Fruit fly (Drosophila melanogaster) Kc167 (cell line): ENCODE results near the gene Capa.

ENCODE experiments used
- Myc ChIP-seq: fragments of >200 bp; optimal IDR thresholded peaks from 2 replicates; lab custom pipeline; 2017; ENCODE audit warnings: missing external identifiers
- Sin3A ChIP-seq: fragments of >200 bp; optimal IDR thresholded peaks from 2 replicates; lab custom pipeline; 2018; ENCODE audit warnings: missing external identifiers
- h ChIP-seq: fragments of >200 bp; optimal IDR thresholded peaks from 3 replicates; lab custom pipeline; 2018; ENCODE audit warnings: missing external identifiers
- insv ChIP-seq: fragments of >200 bp; optimal IDR thresholded peaks from 3 replicates; lab custom pipeline; 2018; ENCODE audit warnings: missing external identifiers
- psq ChIP-seq: fragments of >200 bp; optimal IDR thresholded peaks from 2 replicates; lab custom pipeline; 2017; ENCODE audit warnings: missing external identifiers
- ttk ChIP-seq: sonication (Bioruptor generic); optimal IDR thresholded peaks from 2 replicates; lab custom pipeline; 2017; ENCODE audit warnings: missing external identifiers

Capa gene

dm6 chr3R:29905164-29905563, 9.0 kb downstream of the Capa start, which contains the start of gene CG15515:
TSS of gene CG15515 (plus strand) at chr3R:29905464.
- TF ChIP-seq Myc (lab: Kevin White, UChicago) = no peak

DNA sequence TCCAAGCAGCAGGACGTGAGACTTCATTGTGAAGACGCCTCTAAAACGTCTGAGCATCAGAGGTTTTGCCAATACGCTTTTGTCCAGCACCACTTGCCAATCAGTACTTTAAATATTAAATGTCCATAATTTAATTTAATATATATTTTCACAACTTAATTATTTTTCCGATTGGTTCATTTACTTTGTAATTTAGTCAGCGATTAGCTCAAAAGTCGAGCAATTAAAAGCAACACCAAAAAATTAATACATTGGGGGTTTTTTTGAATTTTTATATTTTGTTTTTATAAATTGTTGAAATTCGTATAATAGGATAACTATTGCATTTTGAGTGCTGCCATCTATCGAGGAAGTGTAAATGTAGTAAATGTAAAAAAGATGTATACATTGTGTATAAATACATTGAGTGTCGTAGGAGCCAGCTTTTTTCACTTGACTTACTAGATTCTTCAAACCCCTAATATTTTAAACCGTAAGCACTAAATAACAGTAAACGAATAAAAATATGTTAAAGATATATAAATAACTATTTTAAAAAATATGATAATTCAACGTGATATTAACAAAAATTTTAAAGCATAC, 10.3 kb downstream of the Capa start, which contains the start of gene CG15517:
CG15517 (minus strand) TSS at position 51 of the 582 bp plus-strand sequence.
- no peak for TF ChIP-seq Myc (lab: Kevin White, UChicago)

DNA sequence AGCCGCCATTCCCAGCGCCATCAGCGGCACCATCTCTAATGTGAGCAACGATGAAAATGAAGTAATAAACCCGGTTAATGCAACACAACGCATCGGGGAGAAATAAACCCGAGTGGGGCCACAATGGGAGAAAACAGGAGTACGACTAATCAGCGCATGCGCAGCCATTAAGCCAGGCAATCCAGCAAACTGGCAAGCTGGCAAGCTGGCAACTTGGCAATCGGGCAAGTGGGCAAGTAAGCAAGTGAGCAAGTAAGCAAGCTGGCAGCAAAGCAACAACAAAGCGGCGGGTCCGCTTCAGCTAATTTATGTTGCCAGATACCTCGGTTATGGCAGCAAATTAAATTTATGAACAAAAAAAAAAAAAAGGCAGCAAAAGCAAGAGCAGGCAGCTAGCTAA, 14.5 kb downstream of the Capa start:
- TF ChIP-seq h (lab: Kevin White, UChicago) (no peak), ttk (lab: Kevin White, UChicago) (no peak), Sin3A (lab: Kevin White, UChicago) (no peak), Myc (lab: Kevin White, UChicago) (no peak), psq (no peak), insv (lab: Kevin White, UChicago) (no peak)

- TF ChIP-seq ttk (lab: Kevin White, UChicago) (no peak), h (lab: Kevin White, UChicago) (no peak), insv (lab: Kevin White, UChicago) (no peak), psq (no peak), Myc (lab: Kevin White, UChicago) (no peak), Sin3A (lab: Kevin White, UChicago) (no peak)
These were observed 15.6 kb downstream of the Capa start for dm6 chr3R:29898588-29898987.

- TF ChIP-seq ttk (lab: Kevin White, UChicago) (no peak), h (lab: Kevin White, UChicago) (no peak), Sin3A (lab: Kevin White, UChicago) (no peak), psq (no peak), Myc (lab: Kevin White, UChicago) (no peak), insv (lab: Kevin White, UChicago) (no peak)
These were observed 19.8 kb downstream of the Capa start for dm6 chr3R:29894393-29894792.

- TF ChIP-seq Sin3A (lab: Kevin White, UChicago) (no peak), psq (no peak), Myc (lab: Kevin White, UChicago) (no peak)
These were observed 21.1 kb downstream of the Capa start for dm6 chr3R:29893030-29893429.

DNA sequence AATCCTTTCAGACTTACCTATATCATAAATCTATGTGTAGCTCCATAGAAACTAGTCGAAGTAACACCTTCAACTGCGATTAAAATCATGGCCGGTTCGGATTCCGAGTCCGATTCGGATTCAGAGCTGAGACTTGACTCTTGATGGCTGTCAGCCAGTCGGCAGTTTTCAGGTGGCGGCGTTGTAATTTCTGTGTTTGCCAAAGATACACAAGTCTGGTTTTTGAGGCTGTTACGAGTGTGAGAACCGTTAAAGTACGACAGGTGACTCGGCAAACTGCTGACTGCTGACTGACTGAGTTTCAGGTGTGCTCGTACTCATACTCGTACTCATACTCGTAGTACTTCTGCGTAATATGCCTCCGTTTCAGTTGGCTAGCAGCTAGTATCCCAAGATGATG, 23.0 kb downstream of the Capa start:
- TF ChIP-seq h (lab: Kevin White, UChicago) (no peak), psq (no peak), insv (lab: Kevin White, UChicago) (no peak), Myc (lab: Kevin White, UChicago) (no peak), Sin3A (lab: Kevin White, UChicago) (no peak), ttk (lab: Kevin White, UChicago) (no peak)

- TF ChIP-seq ttk (lab: Kevin White, UChicago) = no peak
- TF ChIP-seq Sin3A (lab: Kevin White, UChicago) = no peak
- no peak for TF ChIP-seq insv (lab: Kevin White, UChicago)
These were observed 33.8 kb downstream of the Capa start for dm6 chr3R:29880306-29880705.

DNA sequence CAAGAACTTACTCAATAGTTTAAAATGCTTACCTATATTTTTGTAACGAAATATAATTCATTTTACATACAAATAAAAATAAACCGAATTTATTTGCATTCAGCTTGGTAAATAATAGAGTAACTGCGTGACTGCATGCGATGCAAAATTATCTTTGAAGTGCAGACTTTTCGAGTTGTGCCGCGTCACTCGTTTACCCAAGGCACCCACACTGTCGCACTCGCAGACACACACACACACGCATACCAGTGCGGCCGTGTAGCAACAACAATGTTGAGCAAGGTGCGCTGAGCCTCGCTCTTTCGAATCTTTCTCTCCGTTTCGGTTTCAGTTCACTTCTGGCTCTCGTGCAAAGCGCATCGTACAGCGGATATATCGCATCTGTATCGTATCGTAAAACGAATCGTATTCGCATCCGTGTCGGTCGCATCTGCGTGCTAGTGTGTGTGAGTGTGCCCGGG, 37.4 kb downstream of the Capa start, which contains the start of gene CG31038:
CG31038 (plus strand) TSS at position 327 of the 461 bp plus-strand sequence.
- TF ChIP-seq Sin3A (lab: Kevin White, UChicago) (no peak), Myc (lab: Kevin White, UChicago) (no peak), psq (no peak), h (lab: Kevin White, UChicago) (no peak), ttk (lab: Kevin White, UChicago) (no peak)

DNA sequence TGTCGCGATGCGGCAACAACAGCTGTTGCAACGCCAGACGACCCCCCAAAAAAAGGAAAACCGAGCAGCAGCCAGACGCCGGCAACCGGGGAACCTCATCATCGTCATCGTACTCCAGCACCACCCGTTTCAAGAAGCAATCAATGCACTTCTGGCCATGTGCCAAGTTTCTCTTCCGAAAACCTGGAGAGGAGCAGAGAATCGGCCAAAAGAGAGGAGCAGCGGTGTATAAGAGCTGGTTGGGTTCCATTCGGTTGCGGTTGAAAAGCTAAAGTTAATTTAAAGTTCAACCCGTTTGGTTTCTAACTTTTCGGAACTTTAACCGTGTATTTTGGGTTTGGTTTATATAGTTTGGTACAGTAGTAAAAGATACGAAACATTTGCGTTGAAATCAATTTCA, 37.9 kb downstream of the Capa start:
- TF ChIP-seq psq (no peak), Sin3A (lab: Kevin White, UChicago) (no peak), Myc (lab: Kevin White, UChicago) (no peak)

DNA sequence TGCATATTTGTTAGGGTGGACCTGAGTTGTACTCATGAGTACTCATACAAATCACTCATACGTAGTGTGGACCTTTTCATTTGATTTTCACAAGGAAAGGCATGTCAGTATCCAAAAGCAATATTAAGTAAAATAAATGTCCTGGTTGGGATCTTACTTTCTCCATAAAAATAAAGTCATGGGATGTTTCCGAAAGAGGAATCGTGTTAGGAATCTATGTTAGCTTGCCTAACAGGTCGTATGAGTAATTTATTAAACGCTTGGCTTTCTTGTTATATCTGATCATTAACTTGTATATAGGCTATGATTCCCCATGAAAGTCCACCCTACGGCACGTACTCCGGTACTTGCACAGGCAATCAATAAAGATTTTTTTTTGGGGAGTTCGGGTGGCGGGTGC, 38.3 kb downstream of the Capa start:
- no peak for TF ChIP-seq Myc (lab: Kevin White, UChicago)
- no peak for TF ChIP-seq psq
- TF ChIP-seq h (lab: Kevin White, UChicago) = no peak
- TF ChIP-seq insv (lab: Kevin White, UChicago) = no peak
- no peak for TF ChIP-seq ttk (lab: Kevin White, UChicago)
- TF ChIP-seq Sin3A (lab: Kevin White, UChicago) = no peak

- no peak for TF ChIP-seq ttk (lab: Kevin White, UChicago)
- no peak for TF ChIP-seq Sin3A (lab: Kevin White, UChicago)
- TF ChIP-seq psq = no peak
- no peak for TF ChIP-seq insv (lab: Kevin White, UChicago)
These were observed 44.8 kb downstream of the Capa start, which contains the start of gene CG34133 for dm6 chr3R:29869350-29869688. TSS of gene CG34133 (plus strand) at chr3R:29869365.

- no peak for TF ChIP-seq insv (lab: Kevin White, UChicago)
- no peak for TF ChIP-seq h (lab: Kevin White, UChicago)
- no peak for TF ChIP-seq Myc (lab: Kevin White, UChicago)
- TF ChIP-seq psq = no peak
- no peak for TF ChIP-seq ttk (lab: Kevin White, UChicago)
- no peak for TF ChIP-seq Sin3A (lab: Kevin White, UChicago)
These were observed 45.3 kb downstream of the Capa start, which contains the start of gene Zip99C for dm6 chr3R:29868676-29869349. TSS of gene Zip99C (minus strand) at chr3R:29868895.
